Worm (Caenorhabditis elegans) whole organism, L4 larva: ENCODE results near the gene txt-11.

ENCODE experiments used
- egl-43 ChIP-seq: fragments of 200-800 bp; sonication (Bioruptor generic); IDR thresholded peaks from 2 replicates; pipeline ENCODE4 v1.3.6; 2022; ENCODE audit warnings: missing genetic modification reagents, missing genetic modification characterization, missing compliant biosample characterization
- lin-13 ChIP-seq: fragments of 150-350 bp; optimal IDR thresholded peaks from 2 replicates; lab custom pipeline; 2014; ENCODE audit warnings: missing biosample characterization, missing genetic modification reagents, missing genetic modification characterization
- mdt-29 ChIP-seq: fragments of 200-800 bp; sonication (Bioruptor generic); IDR thresholded peaks from 2 replicates; pipeline ENCODE4 v1.3.6; 2022; ENCODE audit warnings: missing genetic modification reagents, missing genetic modification characterization, missing compliant biosample characterization
- mxl-3 ChIP-seq: fragments of 200-800 bp; sonication (Bioruptor generic); optimal IDR thresholded peaks from 2 replicates; lab custom pipeline; 2018; ENCODE audit warnings: mild to moderate bottlenecking, missing genetic modification characterization, missing compliant biosample characterization
- sdz-12 ChIP-seq: fragments of 200-800 bp; sonication (Bioruptor generic); optimal IDR thresholded peaks from 2 replicates; lab custom pipeline; 2018; ENCODE audit warnings: mild to moderate bottlenecking, missing genetic modification characterization, missing compliant biosample characterization
- unc-130 ChIP-seq: sonication (generic microtip); optimal IDR thresholded peaks from 2 replicates; lab custom pipeline; 2016; ENCODE audit warnings: missing genetic modification reagents, missing genetic modification characterization, missing compliant biosample characterization
- ztf-11 ChIP-seq: fragments of 150-350 bp; optimal IDR thresholded peaks from 2 replicates; lab custom pipeline; 2014; ENCODE audit warnings: missing biosample characterization, missing genetic modification characterization

- no peak for TF ChIP-seq lin-13 (GFP tag; lab: Kevin White, UChicago)
- no peak for TF ChIP-seq unc-130
- TF ChIP-seq ztf-11 (tag; lab: Kevin White, UChicago): no peak
- TF ChIP-seq egl-43 (GFP tag; lab: Robert Waterston, UW): no peak
- no peak for TF ChIP-seq mdt-29 (GFP tag; lab: Robert Waterston, UW)
- no peak for TF ChIP-seq mxl-3 (GFP tag; lab: Kevin White, UChicago)
- TF ChIP-seq sdz-12: no peak
These were observed 15.6 kb downstream of the txt-11 start, which contains the start of gene srab-20 for ce11 chrV:3428697-3429096.
